Worm (Caenorhabditis elegans) whole organism, L4 larva: ENCODE data around the gene txt-2.

Experiments used
- F10B5.3 ChIP-seq: sonication (generic microtip); optimal IDR thresholded peaks from 2 replicates; lab custom pipeline; 2016; ENCODE audit warnings: mild to moderate bottlenecking, missing genetic modification characterization, missing compliant biosample characterization
- F37D6.2 ChIP-seq: sonication (generic microtip); optimal IDR thresholded peaks from 2 replicates; lab custom pipeline; 2016; ENCODE audit warnings: mild to moderate bottlenecking, missing genetic modification characterization, missing compliant biosample characterization
- F44E2.7 ChIP-seq: fragments of 200-800 bp; sonication (Bioruptor generic); IDR thresholded peaks from 2 replicates; pipeline ENCODE4 v2.1.2; 2022; ENCODE audit warnings: missing genetic modification characterization, missing compliant biosample characterization
- Y48G9A.11 ChIP-seq: fragments of 200-800 bp; sonication (Bioruptor generic); IDR thresholded peaks from 2 replicates; pipeline ENCODE4 v1.3.6; 2022; ENCODE audit warnings: missing genetic modification reagents, missing genetic modification characterization, missing compliant biosample characterization
- Y5F2A.4 ChIP-seq: fragments of 200-800 bp; sonication (Bioruptor generic); optimal IDR thresholded peaks from 2 replicates; lab custom pipeline; 2018; ENCODE audit warnings: mild to moderate bottlenecking, missing genetic modification characterization, missing compliant biosample characterization
- Y75B8A.6 ChIP-seq: fragments of 200-800 bp; sonication (Bioruptor generic); IDR thresholded peaks from 2 replicates; pipeline ENCODE4 v1.3.6; 2022; ENCODE audit warnings: missing genetic modification reagents, missing genetic modification characterization, missing compliant biosample characterization
- ZK546.5 ChIP-seq, 2 experiments: sonication (generic microtip); optimal IDR thresholded peaks; 2 replicates each; lab custom pipeline; 2017; ENCODE audit warnings: missing biosample characterization in 2 of 2, missing genetic modification characterization in 2 of 2
- aha-1 ChIP-seq: fragments of 150-350 bp; peaks from one replicate; lab custom pipeline; 2014; ENCODE audit warnings: missing biosample characterization, missing genetic modification characterization
- aly-2 ChIP-seq: sonication (generic microtip); optimal IDR thresholded peaks from 2 replicates; lab custom pipeline; 2018; ENCODE audit warnings: missing biosample characterization, missing genetic modification characterization
- arid-1 ChIP-seq: fragments of 200-800 bp; sonication (Bioruptor generic); conservative IDR thresholded peaks from 2 replicates; pipeline ENCODE4 v1.3.6; 2022; ENCODE audit warnings: missing genetic modification reagents, missing genetic modification characterization, missing compliant biosample characterization
- ceh-44 ChIP-seq: fragments of 200-800 bp; sonication (Bioruptor generic); IDR thresholded peaks from 2 replicates; pipeline ENCODE4 v1.3.6; 2022; ENCODE audit warnings: missing genetic modification reagents, missing genetic modification characterization, missing compliant biosample characterization
- daf-8 ChIP-seq: fragments of 200-800 bp; sonication (Bioruptor generic); IDR thresholded peaks from 2 replicates; pipeline ENCODE4 v1.3.6; 2022; ENCODE audit warnings: missing genetic modification characterization, missing compliant biosample characterization
- duxl-1 ChIP-seq: sonication (generic microtip); optimal IDR thresholded peaks from 2 replicates; lab custom pipeline; 2016; ENCODE audit warnings: mild to moderate bottlenecking, missing genetic modification characterization, moderate library complexity, missing compliant biosample characterization; ENCODE audit not compliant: poor library complexity
- egl-27 ChIP-seq: sonication (generic microtip); optimal IDR thresholded peaks from 3 replicates; lab custom pipeline; 2017; ENCODE audit warnings: missing biosample characterization, missing genetic modification reagents, missing genetic modification characterization
- gei-8 ChIP-seq: fragments of 200-800 bp; sonication (Bioruptor generic); optimal IDR thresholded peaks from 2 replicates; lab custom pipeline; 2018; ENCODE audit warnings: mild to moderate bottlenecking, missing genetic modification characterization, missing compliant biosample characterization
- hlh-11 ChIP-seq: fragments of 200-800 bp; sonication (Bioruptor generic); optimal IDR thresholded peaks from 2 replicates; lab custom pipeline; 2018; ENCODE audit warnings: mild to moderate bottlenecking, missing genetic modification characterization, missing compliant biosample characterization
- hlh-30 ChIP-seq: sonication (generic microtip); optimal IDR thresholded peaks from 2 replicates; lab custom pipeline; 2017; ENCODE audit warnings: antibody characterized with exemption, mild to moderate bottlenecking, missing genetic modification characterization, missing compliant biosample characterization; ENCODE audit not compliant: insufficient read depth
- hmg-1.1 ChIP-seq: fragments of 200-800 bp; sonication (Bioruptor generic); IDR thresholded peaks from 2 replicates; pipeline ENCODE4 v1.3.6; 2022; ENCODE audit warnings: missing genetic modification reagents, missing genetic modification characterization, missing compliant biosample characterization
- lim-7 ChIP-seq: fragments of 200-800 bp; sonication (Bioruptor generic); IDR thresholded peaks from 2 replicates; pipeline ENCODE4 v1.3.6; 2022; ENCODE audit warnings: missing genetic modification characterization, missing compliant biosample characterization
- lin-13 ChIP-seq: fragments of 150-350 bp; optimal IDR thresholded peaks from 2 replicates; lab custom pipeline; 2014; ENCODE audit warnings: missing biosample characterization, missing genetic modification reagents, missing genetic modification characterization
- lin-15B ChIP-seq: fragments of 150-350 bp; sonication (generic microtip); optimal IDR thresholded peaks from 3 replicates; lab custom pipeline; 2014; ENCODE audit warnings: missing biosample characterization, missing genetic modification characterization
- lir-3 ChIP-seq: sonication (generic microtip); optimal IDR thresholded peaks from 2 replicates; lab custom pipeline; 2016; ENCODE audit warnings: mild to moderate bottlenecking, missing genetic modification characterization, missing compliant biosample characterization
- madf-5 ChIP-seq, 2 experiments: fragments of 200-800 bp; sonication (Bioruptor generic); IDR thresholded peaks; 2 replicates each; pipeline ENCODE4 v1.3.6; 2022; ENCODE audit warnings: missing compliant biosample characterization in 2 of 2, missing genetic modification characterization in 2 of 2
- madf-9 ChIP-seq: fragments of 200-800 bp; sonication (Bioruptor generic); conservative IDR thresholded peaks from 2 replicates; pipeline ENCODE4 v1.3.6; 2022; ENCODE audit warnings: missing genetic modification reagents, missing genetic modification characterization, missing compliant biosample characterization
- mxl-2 ChIP-seq: fragments of 200-800 bp; sonication (Bioruptor generic); conservative IDR thresholded peaks from 2 replicates; pipeline ENCODE4 v1.3.6; 2022; ENCODE audit warnings: missing genetic modification reagents, missing genetic modification characterization, missing compliant biosample characterization
- mxl-3 ChIP-seq: fragments of 200-800 bp; sonication (Bioruptor generic); optimal IDR thresholded peaks from 2 replicates; lab custom pipeline; 2018; ENCODE audit warnings: mild to moderate bottlenecking, missing genetic modification characterization, missing compliant biosample characterization
- nhr-76 ChIP-seq: fragments of 150-350 bp; optimal IDR thresholded peaks from 2 replicates; lab custom pipeline; 2014; ENCODE audit warnings: missing biosample characterization, missing genetic modification characterization
- nhr-77 ChIP-seq: fragments of 150-350 bp; optimal IDR thresholded peaks from 2 replicates; lab custom pipeline; 2014; ENCODE audit warnings: missing biosample characterization, missing genetic modification characterization
- snpc-1.2 ChIP-seq: fragments of 200-800 bp; sonication (Bioruptor generic); IDR thresholded peaks from 2 replicates; pipeline ENCODE4 v1.3.6; 2022; ENCODE audit warnings: missing genetic modification reagents, missing genetic modification characterization, missing compliant biosample characterization
- spr-3 ChIP-seq: fragments of 200-800 bp; sonication (Bioruptor generic); optimal IDR thresholded peaks from 2 replicates; lab custom pipeline; 2018; ENCODE audit warnings: mild to moderate bottlenecking, missing genetic modification characterization, missing compliant biosample characterization
- tag-97 ChIP-seq: fragments of 200-800 bp; sonication (Bioruptor generic); IDR thresholded peaks from 2 replicates; pipeline ENCODE4 v1.3.6; 2022; ENCODE audit warnings: missing genetic modification characterization, missing compliant biosample characterization
- unc-62 ChIP-seq, 3 experiments: fragments of 150-350 bp in 1 of 3; sonication (generic microtip); optimal IDR thresholded peaks in 2 of 3; peaks in 1 of 3; 1 replicate in 1 of 3; 2 replicates in 2 of 3; lab custom pipeline; 2014 to 2017; ENCODE audit warnings: missing biosample characterization in 3 of 3, missing genetic modification characterization in 3 of 3, missing genetic modification reagents in 3 of 3, missing genotype in 1 of 3
- zfp-2 ChIP-seq: sonication (generic microtip); optimal IDR thresholded peaks from 2 replicates; lab custom pipeline; 2016; ENCODE audit warnings: mild to moderate bottlenecking, missing genetic modification characterization, missing compliant biosample characterization
- zip-2 ChIP-seq: fragments of 150-350 bp; optimal IDR thresholded peaks from 2 replicates; lab custom pipeline; 2014; ENCODE audit warnings: missing biosample characterization, missing genetic modification characterization

txt-2 gene

ce11 chrV:242518-242917 lies 2.2 kb upstream of the txt-2 start, which contains the start of gene R02C2.7:
Gene R02C2.7 (minus strand): TSS chrV:242618.
- TF ChIP-seq Y5F2A.4 (GFP tag; lab: Kevin White, UChicago) (no peak), hlh-30 (no peak), snpc-1.2 (GFP tag; lab: Robert Waterston, UW) (no peak), nhr-77 (tag; lab: Kevin White, UChicago) (no peak)

DNA sequence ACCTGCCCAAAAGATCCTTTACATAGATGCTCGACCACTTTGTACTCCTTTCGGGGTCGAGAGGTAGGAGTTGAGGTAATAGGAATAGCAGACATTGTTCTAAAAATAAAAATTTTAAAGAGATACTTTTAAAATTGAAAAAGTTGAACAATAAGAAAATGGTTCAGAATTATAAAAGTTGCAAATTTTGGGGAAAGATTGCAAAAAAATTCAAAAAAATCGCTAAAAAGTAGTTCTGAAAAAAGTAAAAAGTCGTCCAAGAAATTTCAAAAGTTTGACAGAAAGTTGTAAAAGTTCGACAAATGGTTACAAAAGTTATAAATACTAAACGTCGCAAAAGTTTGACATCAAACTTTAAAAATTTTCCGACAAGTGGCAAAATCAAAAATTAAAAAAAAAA lies 2.2 kb downstream of the txt-2 start, which contains the start of gene R02C2.1:
Gene R02C2.1 (minus strand): TSS at position 101 of the 400 bp plus-strand sequence.
- TF ChIP-seq Y75B8A.6 = no peak
- no peak for TF ChIP-seq Y5F2A.4 (GFP tag; lab: Kevin White, UChicago)
- TF ChIP-seq F37D6.2 (tag; lab: Kevin White, UChicago) = no peak
- no peak for TF ChIP-seq hmg-1.1 (GFP tag; lab: Robert Waterston, UW)
- no peak for TF ChIP-seq spr-3
- no peak for TF ChIP-seq tag-97 (GFP tag; lab: Robert Waterston, UW)
- TF ChIP-seq egl-27 (tag; lab: Kevin White, UChicago) = no peak
- no peak for TF ChIP-seq duxl-1 (tag; lab: Kevin White, UChicago)
- TF ChIP-seq ZK546.5 (tag; optimal IDR thresholded peaks at IDR 0.05; lab: Kevin White, UChicago) = no peak
- no peak for TF ChIP-seq madf-5 (GFP tag; IDR thresholded peaks at IDR 0.05; lab: Robert Waterston, UW)
- TF ChIP-seq lim-7 (GFP tag; lab: Robert Waterston, UW) = no peak
- no peak for TF ChIP-seq zip-2 (tag; lab: Kevin White, UChicago)

DNA sequence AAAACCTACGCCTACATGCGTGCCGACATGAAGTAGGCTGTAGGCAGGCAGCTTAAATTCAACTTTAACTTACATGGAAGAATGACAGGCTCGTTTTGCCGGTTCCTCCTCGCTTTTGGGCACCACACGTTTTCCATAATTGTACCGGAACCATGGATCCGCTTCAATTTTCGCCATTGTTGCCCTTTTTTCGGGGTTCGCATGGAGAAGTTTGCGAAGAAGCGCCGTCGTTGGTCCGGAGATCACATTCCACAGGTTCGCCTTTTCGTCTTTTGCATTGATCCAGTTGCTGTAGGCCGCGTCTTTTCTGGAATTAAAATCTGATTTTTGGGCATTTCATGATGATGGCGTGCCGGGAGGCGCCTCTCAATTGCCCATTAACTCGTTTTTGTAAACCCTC lies 3.3 kb downstream of the txt-2 start:
- TF ChIP-seq aha-1 (tag; lab: Kevin White, UChicago) = peak; percentile 90
- TF ChIP-seq F10B5.3 (tag; lab: Kevin White, UChicago) = no peak

DNA sequence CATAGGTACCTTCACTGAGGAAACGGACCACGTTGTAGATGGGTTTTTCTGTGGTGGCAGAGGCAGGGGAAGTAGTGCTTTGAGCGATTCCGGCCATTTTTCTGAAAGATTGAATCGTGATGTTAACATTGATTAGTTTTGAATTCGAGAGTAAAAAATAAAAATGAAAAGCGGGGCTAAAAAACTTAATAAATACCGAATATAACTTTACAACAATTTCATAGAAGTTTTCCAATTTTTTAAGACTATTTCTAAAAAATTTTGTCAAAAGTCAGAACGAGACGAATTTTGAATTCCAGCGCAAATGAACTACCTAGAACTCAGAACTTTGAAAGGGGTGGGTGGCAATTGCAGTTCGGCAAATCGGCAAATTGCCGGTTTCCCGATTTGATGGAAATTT lies 5.7 kb downstream of the txt-2 start, which contains the start of gene kin-33:
Gene kin-33 (minus strand): TSS at position 101 of the 400 bp plus-strand sequence.
- TF ChIP-seq madf-9 (GFP tag; lab: Robert Waterston, UW) (no peak), F10B5.3 (tag; lab: Kevin White, UChicago) (no peak), F44E2.7 (GFP tag; lab: Robert Waterston, UW) (no peak), Y75B8A.6 (no peak), mxl-2 (GFP tag; lab: Robert Waterston, UW) (no peak), nhr-76 (tag; lab: Kevin White, UChicago) (no peak), Y48G9A.11 (GFP tag; lab: Robert Waterston, UW) (no peak), mxl-3 (GFP tag; lab: Kevin White, UChicago) (no peak), arid-1 (GFP tag; lab: Robert Waterston, UW) (no peak), aly-2 (no peak), hlh-11 (tag; lab: Kevin White, UChicago) (no peak)

- peak in 1 of 2 experiments; percentile 9 for TF ChIP-seq unc-62 (GFP tag; optimal IDR thresholded peaks at IDR 0.05 in 1 of 2; lab: Kevin White, UChicago)
- no peak for TF ChIP-seq unc-62 (tag; optimal IDR thresholded peaks at IDR 0.05; lab: Kevin White, UChicago)
- TF ChIP-seq tag-97 (GFP tag; lab: Robert Waterston, UW) = no peak
- TF ChIP-seq, all 104 proteins: peak for 1
Observed at ce11 chrV:219632-220031, 20.7 kb downstream of the txt-2 start, which contains the start of gene srh-80. Gene srh-80 (plus strand): TSS chrV:219932.

- TF ChIP-seq daf-8 (GFP tag; lab: Robert Waterston, UW) = no peak
- TF ChIP-seq gei-8 (GFP tag; lab: Kevin White, UChicago) = no peak
- no peak for TF ChIP-seq zfp-2
- TF ChIP-seq lir-3 (tag; lab: Kevin White, UChicago) = no peak
- no peak for TF ChIP-seq lin-15B
- TF ChIP-seq ceh-44 (GFP tag; lab: Robert Waterston, UW) = no peak
- no peak for TF ChIP-seq lin-13 (GFP tag; lab: Kevin White, UChicago)
- TF ChIP-seq, all 104 proteins: peak for 0
Observed at ce11 chrV:216847-217246, 23.5 kb downstream of the txt-2 start, which contains the start of gene srh-78. Gene srh-78 (plus strand): TSS chrV:217147.
